Worm (Caenorhabditis elegans) whole organism, midembryonic: ENCODE results near the gene cfp-1.

Experiments used
- ref-1 ChIP-seq: fragments of 200-800 bp; sonication (Bioruptor generic); conservative IDR thresholded peaks from 2 replicates; pipeline ENCODE4 v1.3.6; 2022; ENCODE audit warnings: missing genetic modification reagents, missing genetic modification characterization, missing compliant biosample characterization
- tab-1 ChIP-seq: fragments of 200-800 bp; sonication (Bioruptor generic); IDR thresholded peaks from 2 replicates; pipeline ENCODE4 v1.3.6; 2022; ENCODE audit warnings: missing genetic modification characterization, missing compliant biosample characterization
- ztf-23 ChIP-seq: fragments of 200-800 bp; sonication (Bioruptor generic); IDR thresholded peaks from 2 replicates; pipeline ENCODE4 v1.3.6; 2022; ENCODE audit warnings: missing genetic modification reagents, missing genetic modification characterization, missing compliant biosample characterization

DNA sequence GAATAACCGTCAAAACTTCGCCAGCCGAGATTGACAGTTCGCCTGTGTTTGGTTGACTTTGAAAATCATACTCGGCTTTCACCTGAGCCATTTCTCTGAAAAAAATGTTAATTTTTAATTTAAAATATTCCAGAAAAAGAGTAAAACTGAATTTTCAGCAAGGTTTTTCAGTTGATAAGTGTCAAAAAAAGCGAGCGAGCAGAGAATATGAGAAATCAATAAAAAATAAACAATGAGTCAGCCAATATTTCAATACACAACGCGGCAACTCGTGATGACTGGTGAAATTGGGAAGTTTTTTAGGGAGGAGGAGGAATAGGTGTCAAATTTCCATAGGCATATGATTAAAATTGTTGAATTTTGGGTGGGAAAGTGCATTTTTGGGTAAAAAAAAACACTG lies 7.5 kb upstream of the cfp-1 start, which contains the start of gene lst-4:
- TF ChIP-seq tab-1 (GFP tag; lab: Robert Waterston, UW) (no peak), ref-1 (GFP tag; lab: Robert Waterston, UW) (no peak), ztf-23 (no peak)
